Worm (Caenorhabditis elegans): ENCODE results near the gene sqv-7.

sqv-7 gene

DNA sequence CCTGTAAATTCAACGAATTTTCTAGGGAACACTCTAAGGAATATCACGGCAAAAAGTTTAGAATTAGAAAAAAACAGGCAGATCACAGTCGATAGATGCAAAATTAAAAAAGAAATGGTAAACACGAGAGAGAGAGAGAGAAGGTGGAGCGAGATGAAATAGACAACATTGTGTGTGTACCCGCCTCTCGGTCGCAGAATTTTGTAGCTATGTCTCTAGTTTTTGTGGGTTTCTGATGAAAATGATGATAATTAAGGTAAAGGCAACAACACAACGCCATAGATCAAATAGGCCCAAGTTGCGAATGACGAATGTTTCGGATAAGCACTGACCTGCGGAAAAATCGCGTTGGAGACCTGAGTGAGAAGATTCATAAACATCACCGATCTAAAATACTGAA, 39.0 kb downstream of the sqv-7 start, which contains the start of gene sod-1 (continued):
- TF ChIP-seq ekl-4 (GFP tag; IDR thresholded peaks at IDR 0.05) (no peak), nfyb-1 (GFP tag; IDR thresholded peaks at IDR 0.05) (0 out of 2 replicates have a peak, but pooled peaks have one; percentile 7), egrh-3 (GFP tag; IDR thresholded peaks at IDR 0.05) (no peak), cebp-2 (GFP tag; IDR thresholded peaks at IDR 0.05) (no peak), ztf-6 (GFP tag; IDR thresholded peaks at IDR 0.05) (no peak), ztf-28 (GFP tag; IDR thresholded peaks at IDR 0.05) (no peak), ceh-40 (GFP tag; IDR thresholded peaks at IDR 0.05) (no peak), Y79H2A.3 (GFP tag; conservative IDR thresholded peaks at IDR 0.05) (no peak), let-526 (GFP tag; IDR thresholded peaks at IDR 0.05) (no peak), C17E4.6 (GFP tag; IDR thresholded peaks at IDR 0.05) (no peak), T26A5.8 (tag; optimal IDR thresholded peaks at IDR 0.05) (no peak), F10E7.11 (tag; optimal IDR thresholded peaks at IDR 0.05) (no peak)

DNA sequence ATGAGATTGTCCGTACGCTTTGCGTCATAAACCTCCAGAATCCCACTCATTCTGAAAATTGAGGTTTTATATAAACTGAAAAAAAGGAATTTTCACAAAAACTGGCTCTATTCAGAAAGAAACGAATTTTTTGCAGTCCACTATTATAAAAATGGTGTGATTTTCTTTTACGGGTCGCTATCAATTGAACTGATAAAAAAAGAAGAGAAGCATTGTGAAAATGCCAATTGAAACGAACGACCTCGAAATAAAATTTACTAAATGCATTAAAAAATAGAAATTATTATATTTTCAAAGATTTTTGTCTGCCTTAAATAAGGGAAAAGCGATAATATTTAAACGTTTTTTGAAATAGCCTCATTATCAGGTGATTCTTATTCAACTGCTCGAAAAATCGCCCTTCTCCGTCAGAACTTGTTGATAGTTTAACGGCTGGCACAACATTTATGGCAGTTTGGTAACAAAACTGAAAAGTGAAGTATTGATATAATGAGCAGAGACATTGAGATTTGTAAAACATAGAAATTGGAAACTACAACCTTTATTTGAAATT, 40.2 kb downstream of the sqv-7 start, which contains the start of gene art-1:
TSS of gene art-1 (minus strand) at position 51 of the 553 bp plus-strand sequence.
- TF ChIP-seq unc-130 (GFP tag; optimal IDR thresholded peaks at IDR 0.05) (no peak), ceh-40 (GFP tag; IDR thresholded peaks at IDR 0.05) (no peak), nfya-1 (tag; optimal IDR thresholded peaks at IDR 0.05; ENCODE audit: borderline replicate concordance, insufficient read depth) (no peak), nhr-80 (tag; optimal IDR thresholded peaks at IDR 0.05) (peak; percentile 31), hlh-26 (GFP tag; conservative IDR thresholded peaks at IDR 0.05) (no peak), F49E8.2 (tag; optimal IDR thresholded peaks at IDR 0.05; ENCODE audit: insufficient read depth) (peak; percentile 35), snpc-4 (GFP tag; optimal IDR thresholded peaks at IDR 0.05) (no peak), snpc-4 (tag; optimal IDR thresholded peaks at IDR 0.05) (peak in 1 of 4 experiments; percentile 35), nfyb-1 (GFP tag; IDR thresholded peaks at IDR 0.05) (peak; percentile 51; the same call in 1 of the 2 replicates), F33H1.4 (GFP tag; IDR thresholded peaks at IDR 0.05) (no peak), dpl-1 (GFP tag; optimal IDR thresholded peaks at IDR 0.05) (no peak), ama-1 (optimal IDR thresholded peaks at IDR 0.05) (no peak), ama-1 (GFP tag; optimal IDR thresholded peaks at IDR 0.05) (peak in 1 of 2 experiments; percentile 67), zfh-2 (GFP tag; conservative IDR thresholded peaks at IDR 0.05) (no peak), lin-26 (GFP tag; IDR thresholded peaks at IDR 0.05) (0 out of 2 replicates have a peak, but pooled peaks have one; percentile 11), ceh-79 (tag; optimal IDR thresholded peaks at IDR 0.05) (no peak), ekl-4 (GFP tag; IDR thresholded peaks at IDR 0.05) (no peak), fkh-3 (tag; optimal IDR thresholded peaks at IDR 0.05) (no peak), F52B5.7 (tag; optimal IDR thresholded peaks at IDR 0.05) (no peak), sdz-38 (tag; optimal IDR thresholded peaks at IDR 0.05) (no peak), rcor-1 (GFP tag; IDR thresholded peaks at IDR 0.05) (no peak)

DNA sequence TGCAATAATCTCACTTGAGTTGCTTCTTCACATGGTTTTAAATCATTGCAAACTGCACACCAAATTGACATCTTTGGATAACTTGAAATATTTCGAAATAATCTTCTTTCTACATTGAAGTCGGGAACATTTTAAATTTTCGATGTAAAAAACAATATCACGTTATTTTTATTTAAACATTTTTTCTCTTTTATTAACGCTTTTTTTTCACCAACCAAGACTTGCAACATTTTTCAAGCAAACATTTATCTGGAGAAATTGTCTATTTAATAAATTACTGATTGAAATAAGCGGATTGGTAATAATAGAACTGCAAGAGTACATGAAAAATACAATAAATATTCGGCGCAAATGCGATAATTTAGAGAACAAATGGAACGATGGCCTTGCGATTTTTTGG, 42.0 kb downstream of the sqv-7 start, which contains the start of gene C15F1.5:
TSS of gene C15F1.5 (minus strand) at position 101 of the 400 bp plus-strand sequence.
- TF ChIP-seq cebp-1 (GFP tag; IDR thresholded peaks at IDR 0.05), result no peak
- peak; percentile 19 for TF ChIP-seq cebp-1 (tag; optimal IDR thresholded peaks at IDR 0.05)
- no peak for TF ChIP-seq snpc-4 (GFP tag; optimal IDR thresholded peaks at IDR 0.05)
- no peak for TF ChIP-seq snpc-4 (tag; optimal IDR thresholded peaks at IDR 0.05)
- no peak for TF ChIP-seq ZK185.1 (tag; optimal IDR thresholded peaks at IDR 0.05; ENCODE audit: poor library complexity, severe bottlenecking)
- no peak for TF ChIP-seq nfya-2 (GFP tag; IDR thresholded peaks at IDR 0.05)

DNA sequence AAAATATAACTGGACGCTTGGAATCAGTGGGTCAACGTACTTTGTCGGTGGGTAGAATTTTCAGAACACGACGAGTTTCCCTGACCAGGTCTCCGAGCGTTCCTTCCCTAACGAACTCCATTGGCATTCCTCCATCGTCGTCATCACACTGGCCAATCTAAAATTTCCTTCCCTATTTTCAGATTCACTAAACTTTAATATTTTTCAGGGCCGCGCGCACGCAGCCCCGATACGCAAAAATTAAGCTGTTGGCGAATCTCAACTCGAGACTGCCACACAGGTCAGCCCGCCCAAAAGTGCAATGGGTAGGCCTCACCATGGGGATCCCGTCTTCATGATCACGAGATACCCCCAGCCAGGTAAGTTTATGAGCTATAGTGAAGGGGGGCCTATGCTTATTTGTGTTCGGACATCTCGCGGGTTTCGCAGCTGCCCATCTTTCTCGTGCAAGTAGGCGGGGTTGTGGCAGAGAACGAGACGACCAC, 44.3 kb downstream of the sqv-7 start:
- TF ChIP-seq unc-62 (GFP tag; optimal IDR thresholded peaks at IDR 0.05) (no peak), F33H1.4 (GFP tag; IDR thresholded peaks at IDR 0.05) (peak; percentile 72), B0336.3 (GFP tag; IDR thresholded peaks at IDR 0.05) (peak; percentile 97), lin-54 (GFP tag; optimal IDR thresholded peaks at IDR 0.05) (peak; percentile 65), egl-44 (GFP tag; IDR thresholded peaks at IDR 0.05) (peak; percentile 90), ztf-25 (GFP tag; IDR thresholded peaks at IDR 0.05) (peak; percentile 6; the same call in 1 of the 2 replicates), fkh-3 (tag; optimal IDR thresholded peaks at IDR 0.05) (peak; percentile 80), nhr-27 (tag; optimal IDR thresholded peaks at IDR 0.05) (peak; percentile 86), nhr-80 (tag; optimal IDR thresholded peaks at IDR 0.05) (no peak), ceh-100 (GFP tag; IDR thresholded peaks at IDR 0.05) (peak; percentile 77), zim-3 (tag; optimal IDR thresholded peaks at IDR 0.05) (peak; percentile 21), ceh-27 (GFP tag; optimal IDR thresholded peaks at IDR 0.05) (peak; percentile 40), F57C9.4 (tag; optimal IDR thresholded peaks at IDR 0.05) (no peak), attf-6 (GFP tag; IDR thresholded peaks at IDR 0.05) (peak; percentile 92)

Measured in whole organism, young adult.